Worm (Caenorhabditis elegans): ENCODE results near the gene orc-5.

Gene orc-5

DNA sequence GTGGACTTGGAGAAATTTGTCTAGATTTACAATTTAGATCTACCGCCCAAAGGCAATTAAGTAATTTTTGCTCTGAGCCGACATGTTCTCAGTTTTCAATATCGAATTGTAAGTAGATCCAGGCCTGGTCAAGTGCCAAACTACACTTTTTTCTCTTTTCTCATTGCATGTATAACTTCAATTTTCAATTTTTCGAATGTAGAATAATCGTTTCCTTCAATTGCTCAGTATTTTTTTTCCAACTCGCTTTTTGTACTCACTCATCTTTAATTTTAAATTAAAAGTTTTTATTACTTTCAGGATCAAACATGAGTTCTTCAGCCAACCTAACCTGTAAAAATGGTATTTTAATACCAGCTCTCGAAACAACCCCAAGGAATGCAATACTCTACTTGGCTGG lies 18.0 kb downstream of the orc-5 start, which contains the start of gene ncx-3:
ncx-3 (plus strand) TSS at position 301 of the 400 bp plus-strand sequence.
- TF ChIP-seq W03F9.2 (tag; optimal IDR thresholded peaks at IDR 0.05), result no peak
- no peak for TF ChIP-seq dao-5 (tag; optimal IDR thresholded peaks at IDR 0.05)
- no peak for TF ChIP-seq him-1 (tag; optimal IDR thresholded peaks at IDR 0.05)

DNA sequence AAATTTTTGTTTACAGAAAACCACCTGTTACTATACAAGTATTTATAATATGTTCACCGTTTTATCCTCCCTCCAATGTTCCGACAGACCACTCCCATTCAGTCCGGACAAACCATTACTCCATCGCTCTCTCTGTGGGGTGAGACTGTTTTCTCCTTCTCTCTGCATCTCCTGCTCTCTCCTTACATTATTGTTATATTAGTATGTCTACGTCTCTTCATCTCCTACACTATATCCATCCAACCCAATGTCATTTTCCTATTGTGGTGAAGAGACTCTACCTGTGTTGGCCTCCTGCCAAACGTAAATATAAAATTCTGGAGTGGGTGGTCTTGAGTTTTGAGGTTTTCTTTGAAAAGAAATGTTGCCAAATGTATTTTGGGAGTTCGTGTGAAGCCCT lies 19.8 kb downstream of the orc-5 start:
- TF ChIP-seq W03F9.2 (tag; optimal IDR thresholded peaks at IDR 0.05) (no peak), him-1 (tag; optimal IDR thresholded peaks at IDR 0.05) (no peak), dao-5 (tag; optimal IDR thresholded peaks at IDR 0.05) (no peak)

DNA sequence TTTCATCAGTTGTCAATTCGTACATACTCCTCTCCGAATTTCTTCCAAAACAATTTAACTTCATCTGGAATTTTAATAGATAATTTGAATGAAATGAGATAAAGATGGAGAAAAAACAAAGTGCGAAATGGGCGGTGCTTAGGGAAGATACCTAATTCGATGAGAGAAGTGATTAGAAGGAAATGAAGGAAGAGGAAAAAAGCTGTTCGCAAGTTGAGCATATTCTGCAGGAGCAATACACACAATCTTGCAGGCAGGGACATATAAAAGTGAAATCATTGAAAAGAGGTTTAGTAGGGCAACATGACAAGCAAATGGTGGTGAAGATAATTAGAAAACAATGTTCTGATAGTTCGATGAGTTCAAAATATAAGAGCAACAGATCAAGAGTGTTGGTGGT lies 22.7 kb downstream of the orc-5 start, which contains the start of gene glb-21:
glb-21 (minus strand) TSS at position 66 of the 400 bp plus-strand sequence.
- TF ChIP-seq him-1 (tag; optimal IDR thresholded peaks at IDR 0.05), result no peak
- TF ChIP-seq dao-5 (tag; optimal IDR thresholded peaks at IDR 0.05), result no peak
- TF ChIP-seq W03F9.2 (tag; optimal IDR thresholded peaks at IDR 0.05), result no peak

DNA sequence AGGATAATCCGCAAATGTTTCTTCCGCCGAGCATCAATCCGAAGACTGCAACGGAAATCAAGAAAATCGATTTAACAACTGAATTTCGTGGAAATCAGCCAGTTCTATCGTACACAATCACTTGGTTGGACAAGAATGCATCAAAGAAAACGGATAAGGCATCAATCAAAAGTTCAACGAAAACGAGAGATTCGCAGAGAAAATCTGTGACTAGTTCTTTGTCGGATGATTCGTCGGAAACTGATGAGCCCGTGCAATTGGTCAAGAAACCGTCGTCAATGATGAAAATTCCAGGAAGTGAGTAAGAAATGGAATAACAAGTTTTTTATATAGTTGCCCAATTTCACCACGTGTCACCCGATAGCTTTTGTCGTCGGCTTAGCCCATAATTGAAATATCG lies 28.3 kb downstream of the orc-5 start, which contains the start of gene R102.6:
R102.6 (minus strand) TSS at position 101 of the 400 bp plus-strand sequence.
- no peak for TF ChIP-seq dao-5 (tag; optimal IDR thresholded peaks at IDR 0.05)
- no peak for TF ChIP-seq W03F9.2 (tag; optimal IDR thresholded peaks at IDR 0.05)
- no peak for TF ChIP-seq him-1 (tag; optimal IDR thresholded peaks at IDR 0.05)

DNA sequence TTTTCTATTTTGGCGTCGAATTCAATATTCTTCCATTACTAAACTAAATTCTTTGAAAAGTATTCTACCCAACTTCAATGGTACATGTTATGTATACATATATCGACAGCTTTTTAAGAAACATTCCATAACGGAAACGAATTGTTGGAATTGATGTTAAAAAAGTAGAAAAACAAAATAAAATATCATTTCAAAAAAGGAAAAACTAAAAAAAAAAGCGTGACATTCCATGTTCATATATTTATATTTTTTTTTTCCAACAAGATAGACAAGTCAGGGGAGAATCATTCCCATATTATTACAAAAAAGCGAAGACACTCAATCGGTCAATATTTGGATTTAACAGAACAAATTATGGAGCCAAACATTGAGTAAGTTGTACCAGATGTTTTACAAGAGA lies 29.2 kb downstream of the orc-5 start, which contains the start of gene R102.10:
R102.10 (plus strand) TSS at position 301 of the 400 bp plus-strand sequence.
- no peak for TF ChIP-seq him-1 (tag; optimal IDR thresholded peaks at IDR 0.05)
- TF ChIP-seq dao-5 (tag; optimal IDR thresholded peaks at IDR 0.05), result no peak
- TF ChIP-seq W03F9.2 (tag; optimal IDR thresholded peaks at IDR 0.05), result no peak

DNA sequence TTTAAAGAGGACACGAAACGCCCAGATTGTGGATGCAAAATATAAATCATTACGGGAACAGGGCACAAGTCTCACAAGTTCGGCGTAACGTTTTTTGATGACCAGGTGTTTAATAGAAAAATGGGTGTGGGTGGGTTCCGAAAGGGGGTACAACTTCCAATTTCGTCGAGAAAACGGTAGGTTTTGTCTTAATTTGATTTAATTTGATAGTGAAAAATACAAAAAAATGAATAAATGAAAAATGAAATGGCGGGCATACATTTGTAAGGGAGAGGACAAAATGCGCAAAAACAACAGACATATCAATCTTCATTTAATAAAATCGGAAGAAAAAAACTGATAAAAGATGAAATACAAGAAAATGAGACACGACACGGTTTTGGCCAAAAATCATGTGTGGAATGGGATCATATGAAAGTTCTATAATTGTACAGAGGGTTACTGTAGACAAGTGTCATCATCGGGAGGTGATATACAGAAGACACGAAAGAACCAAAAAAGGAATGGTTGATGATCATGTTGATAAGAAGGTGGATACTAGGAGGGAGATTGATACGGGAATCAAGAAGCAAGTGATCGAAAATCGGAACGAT lies 32.4 kb downstream of the orc-5 start:
- TF ChIP-seq dao-5 (tag; optimal IDR thresholded peaks at IDR 0.05), result no peak
- TF ChIP-seq him-1 (tag; optimal IDR thresholded peaks at IDR 0.05), result no peak
- TF ChIP-seq W03F9.2 (tag; optimal IDR thresholded peaks at IDR 0.05), result no peak

DNA sequence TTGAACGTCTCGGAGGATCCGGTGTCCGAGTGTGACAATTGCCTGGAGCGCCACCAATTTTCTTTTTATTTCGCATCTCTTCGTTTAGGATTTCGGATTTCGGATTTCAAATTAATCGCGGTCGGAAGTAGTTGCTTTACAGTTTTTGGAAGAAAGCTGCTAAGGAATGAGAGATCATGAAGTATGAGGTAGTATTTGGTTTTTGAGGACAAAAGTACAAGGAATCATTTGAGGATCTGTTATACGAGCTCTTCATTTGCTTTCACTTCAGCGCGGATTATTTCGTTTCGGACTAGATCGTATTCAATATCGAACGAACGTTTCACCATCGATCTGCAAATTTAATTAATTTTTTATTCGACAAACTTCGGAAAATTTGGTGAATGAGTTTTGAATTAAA lies 34.7 kb downstream of the orc-5 start, which contains the start of gene R102.11:
R102.11 (minus strand) TSS at position 101 of the 400 bp plus-strand sequence.
- TF ChIP-seq him-1 (tag; optimal IDR thresholded peaks at IDR 0.05) (no peak), dao-5 (tag; optimal IDR thresholded peaks at IDR 0.05) (no peak), W03F9.2 (tag; optimal IDR thresholded peaks at IDR 0.05) (no peak)

DNA sequence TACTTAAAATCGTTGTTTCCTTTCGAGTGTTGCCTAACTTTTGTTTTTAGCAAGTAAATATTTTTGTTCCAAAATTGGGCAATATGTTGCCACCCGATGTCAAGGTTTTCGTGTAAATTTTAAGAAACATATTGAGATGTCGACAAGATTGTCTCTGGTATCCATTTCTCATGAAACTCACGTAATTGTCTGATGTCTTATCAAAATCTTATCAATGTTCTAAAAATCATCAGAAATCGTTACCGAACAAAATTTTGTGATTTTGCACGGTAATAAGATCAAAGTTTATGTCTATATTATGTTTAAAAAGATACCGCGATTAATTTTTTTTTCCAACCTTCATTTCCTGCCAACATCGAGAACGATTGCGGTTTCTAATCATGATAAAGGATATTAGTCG lies 35.4 kb downstream of the orc-5 start:
- TF ChIP-seq W03F9.2 (tag; optimal IDR thresholded peaks at IDR 0.05) (no peak), him-1 (tag; optimal IDR thresholded peaks at IDR 0.05) (no peak)

DNA sequence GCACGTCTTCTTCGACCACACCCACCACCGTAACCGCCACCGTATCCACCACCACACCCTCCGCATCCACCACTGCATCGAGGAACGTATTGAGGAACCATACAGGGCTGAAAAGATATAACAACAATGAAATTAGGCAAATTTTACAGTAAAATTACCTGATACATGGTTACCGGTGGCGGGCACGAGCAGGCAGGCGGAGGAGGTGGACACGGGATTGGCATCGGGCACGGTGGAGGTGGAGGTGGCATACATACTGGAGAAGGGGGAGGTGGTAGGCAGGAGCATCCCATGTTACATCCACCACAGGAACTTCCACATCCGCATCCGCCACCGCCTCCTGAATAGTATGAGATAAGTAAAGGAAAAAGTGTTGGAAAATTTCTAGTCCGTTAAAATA lies 35.9 kb downstream of the orc-5 start:
- TF ChIP-seq W03F9.2 (tag; optimal IDR thresholded peaks at IDR 0.05) (no peak), dao-5 (tag; optimal IDR thresholded peaks at IDR 0.05) (no peak), him-1 (tag; optimal IDR thresholded peaks at IDR 0.05) (no peak)

DNA sequence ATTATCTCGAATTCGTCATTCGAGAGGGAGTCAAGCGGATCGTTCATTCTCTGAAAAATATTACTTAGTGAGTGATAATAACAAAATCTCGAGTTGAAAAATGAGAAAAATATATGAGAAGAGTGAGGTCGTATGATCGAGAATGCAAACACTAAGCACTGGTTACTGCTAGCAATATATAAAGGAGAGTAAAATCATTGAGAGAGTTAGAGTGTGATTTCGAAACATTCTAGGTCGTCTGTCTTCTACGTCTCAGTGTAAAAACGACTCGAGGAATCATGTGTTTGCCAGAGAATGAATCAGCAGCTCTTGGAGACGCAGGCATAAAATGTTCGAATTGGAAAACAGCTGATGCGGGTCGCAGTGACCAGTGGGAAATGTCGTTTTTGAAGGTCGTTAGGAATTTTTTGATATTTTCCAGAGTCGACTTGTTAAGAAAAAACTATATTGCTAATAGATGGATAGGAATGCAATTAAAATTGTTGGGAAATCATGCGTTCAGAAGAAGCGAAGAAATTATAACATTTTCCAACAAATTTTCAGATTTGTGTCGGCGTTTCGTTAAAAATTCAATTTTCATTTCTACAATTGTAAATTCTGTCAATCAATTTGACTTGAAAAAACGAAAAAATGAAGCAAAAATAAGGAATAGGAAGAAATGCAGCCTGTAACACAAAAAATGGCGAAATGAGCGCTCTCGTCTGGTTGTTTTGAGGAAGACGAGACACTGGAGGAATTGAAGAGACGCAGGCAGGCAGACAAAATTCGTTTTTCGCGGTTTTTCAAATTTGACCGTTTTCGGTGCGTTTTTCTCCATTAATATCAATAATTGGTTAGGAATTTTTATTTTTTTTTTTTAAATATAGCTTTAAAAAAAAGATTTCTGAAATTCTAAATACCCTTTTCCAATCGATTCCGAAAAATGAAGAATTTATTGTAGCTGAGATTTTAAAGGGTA lies 37.1 kb downstream of the orc-5 start, which contains the start of gene allo-1:
allo-1 (minus strand) TSS at position 51 of the 958 bp plus-strand sequence.
- TF ChIP-seq him-1 (tag; optimal IDR thresholded peaks at IDR 0.05) (no peak), dao-5 (tag; optimal IDR thresholded peaks at IDR 0.05) (no peak), W03F9.2 (tag; optimal IDR thresholded peaks at IDR 0.05) (peak; percentile 62)

DNA sequence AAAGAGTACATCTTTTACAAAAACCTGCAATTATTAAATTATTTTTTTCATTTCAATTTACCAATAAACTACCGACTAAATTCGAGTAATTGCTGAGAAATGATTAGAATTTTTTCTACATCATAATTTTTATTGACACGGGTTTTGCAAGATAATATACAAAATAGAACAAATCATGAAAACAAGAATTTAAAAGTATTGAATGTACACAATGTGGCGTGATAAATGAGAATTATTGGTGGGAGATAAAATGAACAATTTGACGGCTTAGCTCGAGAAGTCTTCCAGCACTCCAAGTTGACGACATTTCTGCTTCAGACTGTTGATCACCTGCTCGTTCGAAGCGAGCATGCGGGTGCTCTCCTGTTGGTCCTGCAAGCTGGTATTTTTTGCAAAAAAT lies 39.2 kb downstream of the orc-5 start, which contains the start of gene R102.4:
R102.4 (minus strand) TSS at position 101 of the 400 bp plus-strand sequence.
- no peak for TF ChIP-seq him-1 (tag; optimal IDR thresholded peaks at IDR 0.05)
- TF ChIP-seq W03F9.2 (tag; optimal IDR thresholded peaks at IDR 0.05), result no peak
- no peak for TF ChIP-seq dao-5 (tag; optimal IDR thresholded peaks at IDR 0.05)

DNA sequence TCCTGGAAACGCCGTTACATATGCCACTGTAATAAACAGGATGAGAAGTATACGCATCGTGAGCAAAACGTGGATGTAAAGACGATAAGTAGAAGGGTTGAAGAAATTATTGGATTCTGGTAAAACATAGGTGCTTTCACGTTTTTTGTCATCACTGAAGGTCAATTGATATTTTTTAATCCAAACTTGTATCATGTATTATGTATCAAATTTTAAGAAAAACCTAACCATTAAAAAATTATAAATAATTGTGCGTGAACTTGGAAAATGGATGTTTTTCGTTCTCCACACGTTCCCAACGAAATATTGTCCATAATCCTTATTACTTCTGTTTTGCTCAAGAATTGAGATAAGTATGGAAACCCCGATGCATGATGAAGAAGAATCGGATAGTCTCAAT lies 44.2 kb downstream of the orc-5 start, which contains the start of gene R102.8:
R102.8 (minus strand) TSS at position 101 of the 400 bp plus-strand sequence.
- TF ChIP-seq him-1 (tag; optimal IDR thresholded peaks at IDR 0.05) (no peak), dao-5 (tag; optimal IDR thresholded peaks at IDR 0.05) (no peak), W03F9.2 (tag; optimal IDR thresholded peaks at IDR 0.05) (no peak)

DNA sequence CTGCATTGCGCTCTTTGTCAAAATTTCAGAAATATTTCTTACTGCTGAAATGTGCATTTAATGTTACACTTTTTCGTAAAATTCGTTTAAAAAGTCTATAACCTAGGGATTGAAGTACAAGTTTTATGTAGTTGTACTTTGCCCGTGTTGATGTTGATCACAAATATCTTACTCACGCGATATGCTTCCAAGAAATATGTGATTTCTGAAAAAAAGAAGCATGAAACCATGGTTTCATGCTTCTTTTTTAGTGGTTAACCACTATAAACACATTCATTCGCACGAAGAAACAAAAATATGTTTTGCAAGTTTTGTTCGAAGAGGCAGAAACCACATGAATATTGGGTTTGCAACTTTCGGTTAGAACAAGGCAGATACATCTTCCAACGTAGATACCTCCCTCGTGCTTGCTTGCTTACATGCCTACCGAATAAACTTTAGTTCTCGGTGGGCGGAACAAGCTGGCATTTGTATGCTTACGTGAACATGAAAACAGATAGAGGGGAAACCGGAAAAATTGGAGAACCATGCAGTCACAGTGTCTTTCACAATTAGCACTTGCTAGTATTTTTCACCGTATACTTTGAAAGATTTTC lies 45.3 kb downstream of the orc-5 start, which contains the start of gene R102.3:
R102.3 (plus strand) TSS at position 546 of the 596 bp plus-strand sequence.
- TF ChIP-seq W03F9.2 (tag; optimal IDR thresholded peaks at IDR 0.05) (no peak), him-1 (tag; optimal IDR thresholded peaks at IDR 0.05) (no peak), dao-5 (tag; optimal IDR thresholded peaks at IDR 0.05) (no peak)
